Fruit fly (Drosophila melanogaster): ENCODE results near the gene TM9SF2.

TM9SF2 gene

DNA sequence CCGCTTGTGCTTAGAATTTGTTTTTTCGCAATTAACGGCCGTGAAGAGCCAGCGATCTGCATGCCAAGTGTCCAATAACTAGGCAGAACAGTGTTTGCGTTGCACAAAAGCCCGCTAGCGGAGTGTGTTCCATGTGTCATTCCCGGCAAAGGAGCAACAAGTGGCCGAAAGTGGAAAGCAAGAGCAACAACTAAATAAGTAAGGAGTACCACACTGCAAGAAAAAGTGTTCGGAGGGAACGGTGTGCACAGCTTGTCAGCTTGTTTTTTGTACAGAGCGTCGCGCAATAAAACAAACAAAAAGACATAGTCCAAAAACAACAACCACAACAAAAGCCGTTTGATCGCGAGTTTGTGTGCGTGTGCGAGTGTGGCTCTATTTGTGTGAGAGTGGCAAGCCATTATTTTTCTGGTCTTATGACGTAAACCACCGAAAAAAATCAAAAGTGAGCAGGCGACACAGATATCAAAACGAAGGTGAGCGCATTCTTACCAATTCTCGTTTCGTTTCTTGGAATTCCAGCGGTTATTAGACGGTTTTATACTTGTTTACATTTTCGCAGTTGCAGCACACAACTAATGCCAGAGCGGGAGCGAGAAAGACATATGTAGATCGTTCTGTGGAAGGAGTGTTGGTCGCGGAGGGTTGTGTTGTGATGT is 24.2 kb upstream of the TM9SF2 start (continued):
- TF ChIP-seq tup (GFP tag; optimal IDR thresholded peaks at IDR 0.05) (no peak), CG1792 (GFP tag; optimal IDR thresholded peaks at IDR 0.05) (no peak), CG17612 (GFP tag; IDR thresholded peaks at IDR 0.05) (no peak), Dref (GFP tag; IDR thresholded peaks at IDR 0.05) (no peak), eyg (GFP tag; optimal IDR thresholded peaks at IDR 0.05) (no peak), dpn (GFP tag; optimal IDR thresholded peaks at IDR 0.05) (no peak), pfk (GFP tag; optimal IDR thresholded peaks at IDR 0.05) (peak; percentile 28), CG33557 (GFP tag; optimal IDR thresholded peaks at IDR 0.05) (no peak), unc-4 (GFP tag; IDR thresholded peaks at IDR 0.05; ENCODE audit: partially characterized antibody) (no peak), sima (GFP tag; optimal IDR thresholded peaks at IDR 0.05) (no peak), CG6765 (GFP tag; optimal IDR thresholded peaks at IDR 0.05) (peak; percentile 16), CG14441 (GFP tag; IDR thresholded peaks at IDR 0.05) (no peak), schlank (tag; optimal IDR thresholded peaks at IDR 0.05) (no peak), CG15011 (GFP tag; optimal IDR thresholded peaks at IDR 0.05) (no peak), Nf-YC (tag; optimal IDR thresholded peaks at IDR 0.05) (no peak), CG32767 (GFP tag; IDR thresholded peaks at IDR 0.05) (no peak), Dll (GFP tag; IDR thresholded peaks at IDR 0.05; ENCODE audit: partially characterized antibody) (no peak), Scr (GFP tag; IDR thresholded peaks at IDR 0.05; ENCODE audit: partially characterized antibody) (no peak), CG14667 (GFP tag; IDR thresholded peaks at IDR 0.05) (no peak), onecut (GFP tag; IDR thresholded peaks at IDR 0.05) (no peak), Usf (GFP tag; optimal IDR thresholded peaks at IDR 0.05) (no peak), cas (GFP tag; IDR thresholded peaks at IDR 0.05) (no peak), CG2116 (GFP tag; optimal IDR thresholded peaks at IDR 0.05) (no peak), esg (GFP tag; conservative IDR thresholded peaks at IDR 0.05) (no peak), amos (GFP tag; IDR thresholded peaks at IDR 0.05; ENCODE audit: partially characterized antibody) (no peak), CG13296 (GFP tag; optimal IDR thresholded peaks at IDR 0.05) (peak; percentile 16), HLHmδ (GFP tag; optimal IDR thresholded peaks at IDR 0.05) (no peak), dati (GFP tag; IDR thresholded peaks at IDR 0.05) (0 out of 2 replicates have a peak, but pooled peaks have one; percentile 2), CG12299 (tag; optimal IDR thresholded peaks at IDR 0.05) (no peak), CG14014 (GFP tag; IDR thresholded peaks at IDR 0.05) (no peak), CG9817 (tag; optimal IDR thresholded peaks at IDR 0.05) (no peak), bowl (GFP tag; IDR thresholded peaks at IDR 0.05) (no peak), Atf-2 (GFP tag; optimal IDR thresholded peaks at IDR 0.05) (peak; percentile 15), zfh1 (GFP tag; IDR thresholded peaks at IDR 0.05) (0 out of 3 replicates have a peak, but pooled peaks have one; percentile 9), CG33213 (GFP tag; optimal IDR thresholded peaks at IDR 0.05) (no peak), Dfd (GFP tag; optimal IDR thresholded peaks at IDR 0.05) (no peak), CG10543 (GFP tag; optimal IDR thresholded peaks at IDR 0.05) (peak; percentile 0), CG3995 (GFP tag; optimal IDR thresholded peaks at IDR 0.05) (no peak), Drgx (GFP tag; IDR thresholded peaks at IDR 0.05) (peak; percentile 69), CG17912 (GFP tag; optimal IDR thresholded peaks at IDR 0.05) (no peak), twi (tag; optimal IDR thresholded peaks at IDR 0.05) (no peak), CG4707 (GFP tag; optimal IDR thresholded peaks at IDR 0.05) (no peak), zf30C (GFP tag; optimal IDR thresholded peaks at IDR 0.05) (peak; percentile 90), CG3281 (GFP tag; optimal IDR thresholded peaks at IDR 0.05) (peak; percentile 12), CG5953 (GFP tag; IDR thresholded peaks at IDR 0.05) (no peak), Meics (GFP tag; optimal IDR thresholded peaks at IDR 0.05) (no peak), Hey (tag; optimal IDR thresholded peaks at IDR 0.05) (no peak), kni (GFP tag; optimal IDR thresholded peaks at IDR 0.05) (peak; percentile 45), az2 (GFP tag; optimal IDR thresholded peaks at IDR 0.05) (no peak), CG14710 (tag; optimal IDR thresholded peaks at IDR 0.05) (no peak), C15 (GFP tag; IDR thresholded peaks at IDR 0.05) (no peak)
